Fruit fly (Drosophila melanogaster) whole organism, adult: ENCODE measurements around the gene CG17819.

Source experiments
- CG12768 ChIP-seq: fragments of 200-800 bp; sonication (Bioruptor generic); optimal IDR thresholded peaks from 2 replicates; lab custom pipeline; 2017; ENCODE audit warnings: missing biosample characterization, missing genetic modification characterization, mild to moderate bottlenecking, moderate library complexity, missing genetic modification reagents
- CG14711 ChIP-seq: fragments of 200-800 bp; sonication (Bioruptor generic); optimal IDR thresholded peaks from 2 replicates; lab custom pipeline; 2018; ENCODE audit warnings: missing biosample characterization, mild to moderate bottlenecking, missing genetic modification characterization, moderate library complexity
- Hr96 ChIP-seq: fragments of 200-800 bp; sonication (Bioruptor generic); optimal IDR thresholded peaks from 2 replicates; lab custom pipeline; 2016; ENCODE audit warnings: missing biosample characterization, missing genetic modification characterization
- pad ChIP-seq: fragments of 200-800 bp; sonication (Bioruptor generic); optimal IDR thresholded peaks from 3 replicates; lab custom pipeline; 2017; ENCODE audit warnings: missing biosample characterization, missing genetic modification characterization, mild to moderate bottlenecking, moderate library complexity, missing genetic modification reagents

DNA sequence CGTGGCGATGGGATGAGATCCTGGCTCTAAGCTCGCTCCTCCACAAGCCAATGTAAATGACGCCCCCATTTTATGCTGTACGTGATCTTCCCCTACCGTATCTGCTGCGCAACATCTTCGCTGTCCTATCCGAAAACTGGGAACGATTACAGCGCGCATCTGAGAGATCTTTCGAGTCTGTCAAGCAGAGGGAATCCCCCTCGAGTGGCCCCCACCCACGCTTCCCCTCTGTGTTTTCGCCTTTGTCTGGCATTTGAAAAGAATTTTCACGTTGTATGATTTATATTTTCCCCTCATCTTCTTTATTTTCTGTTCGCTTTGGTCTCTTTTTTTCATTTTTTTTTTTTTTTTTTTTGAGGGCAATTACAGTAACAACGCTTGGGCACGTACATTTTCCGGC lies 37.9 kb downstream of the CG17819 start:
- TF ChIP-seq pad (no peak), Hr96 (GFP tag; lab: Kevin White, UChicago) (no peak), CG14711 (tag; lab: Kevin White, UChicago) (no peak), CG12768 (GFP tag; lab: Kevin White, UChicago) (no peak)
